Worm (Caenorhabditis elegans) whole organism, L4 larva: ENCODE data around the gene aptf-4.

Experiments used
- D1046.2 ChIP-seq: fragments of 200-800 bp; sonication (Bioruptor generic); IDR thresholded peaks from 2 replicates; pipeline ENCODE4 v1.3.6; 2022; ENCODE audit warnings: missing genetic modification characterization, missing compliant biosample characterization
- F26F4.8 ChIP-seq: fragments of 200-800 bp; sonication (Bioruptor generic); conservative IDR thresholded peaks from 2 replicates; pipeline ENCODE4 v1.3.6; 2022; ENCODE audit warnings: missing genetic modification characterization, missing compliant biosample characterization
- F37D6.2 ChIP-seq: sonication (generic microtip); optimal IDR thresholded peaks from 2 replicates; lab custom pipeline; 2016; ENCODE audit warnings: mild to moderate bottlenecking, missing genetic modification characterization, missing compliant biosample characterization
- Y105C5A.15 ChIP-seq: fragments of 200-800 bp; sonication (Bioruptor generic); IDR thresholded peaks from 2 replicates; pipeline ENCODE4 v1.3.6; 2022; ENCODE audit warnings: missing genetic modification characterization, missing compliant biosample characterization
- Y75B8A.6 ChIP-seq: fragments of 200-800 bp; sonication (Bioruptor generic); IDR thresholded peaks from 2 replicates; pipeline ENCODE4 v1.3.6; 2022; ENCODE audit warnings: missing genetic modification reagents, missing genetic modification characterization, missing compliant biosample characterization
- aha-1 ChIP-seq: fragments of 150-350 bp; peaks from one replicate; lab custom pipeline; 2014; ENCODE audit warnings: missing biosample characterization, missing genetic modification characterization
- aly-2 ChIP-seq: sonication (generic microtip); optimal IDR thresholded peaks from 2 replicates; lab custom pipeline; 2018; ENCODE audit warnings: missing biosample characterization, missing genetic modification characterization
- arid-1 ChIP-seq: fragments of 200-800 bp; sonication (Bioruptor generic); conservative IDR thresholded peaks from 2 replicates; pipeline ENCODE4 v1.3.6; 2022; ENCODE audit warnings: missing genetic modification reagents, missing genetic modification characterization, missing compliant biosample characterization
- attf-4 ChIP-seq: sonication (generic microtip); optimal IDR thresholded peaks from 3 replicates; lab custom pipeline; 2017; ENCODE audit warnings: missing biosample characterization, missing genetic modification characterization
- ceh-32 ChIP-seq: sonication (generic microtip); optimal IDR thresholded peaks from 2 replicates; lab custom pipeline; 2016; ENCODE audit warnings: mild to moderate bottlenecking, missing genetic modification characterization, missing compliant biosample characterization; ENCODE audit not compliant: poor library complexity
- ceh-44 ChIP-seq: fragments of 200-800 bp; sonication (Bioruptor generic); IDR thresholded peaks from 2 replicates; pipeline ENCODE4 v1.3.6; 2022; ENCODE audit warnings: missing genetic modification reagents, missing genetic modification characterization, missing compliant biosample characterization
- ces-1 ChIP-seq: fragments of 150-350 bp; sonication (generic microtip); optimal IDR thresholded peaks from 4 replicates; lab custom pipeline; 2014; ENCODE audit warnings: missing biosample characterization, missing genetic modification reagents, missing genetic modification characterization
- daf-8 ChIP-seq: fragments of 200-800 bp; sonication (Bioruptor generic); IDR thresholded peaks from 2 replicates; pipeline ENCODE4 v1.3.6; 2022; ENCODE audit warnings: missing genetic modification characterization, missing compliant biosample characterization
- dmd-9 ChIP-seq: fragments of 200-800 bp; sonication (Bioruptor generic); IDR thresholded peaks from 2 replicates; pipeline ENCODE4 v1.3.6; 2022; ENCODE audit warnings: missing genetic modification reagents, missing genetic modification characterization, missing compliant biosample characterization
- dpl-1 ChIP-seq: fragments of 150-350 bp; optimal IDR thresholded peaks from 2 replicates; lab custom pipeline; 2014; ENCODE audit warnings: missing biosample characterization, missing genetic modification reagents, missing genetic modification characterization
- dve-1 ChIP-seq: sonication (generic microtip); optimal IDR thresholded peaks from 2 replicates; lab custom pipeline; 2017; ENCODE audit warnings: antibody characterized with exemption, mild to moderate bottlenecking, missing genetic modification characterization, missing compliant biosample characterization; ENCODE audit not compliant: insufficient read depth
- egl-43 ChIP-seq: fragments of 200-800 bp; sonication (Bioruptor generic); IDR thresholded peaks from 2 replicates; pipeline ENCODE4 v1.3.6; 2022; ENCODE audit warnings: missing genetic modification reagents, missing genetic modification characterization, missing compliant biosample characterization
- fkh-10 ChIP-seq: fragments of 150-350 bp; optimal IDR thresholded peaks from 2 replicates; lab custom pipeline; 2014; ENCODE audit warnings: missing biosample characterization, missing genetic modification reagents, missing genetic modification characterization
- hif-1 ChIP-seq, 2 experiments: sonication (generic microtip); optimal IDR thresholded peaks; 2 replicates each; lab custom pipeline; 2016 to 2017; ENCODE audit warnings: missing compliant biosample characterization in 2 of 2, missing genetic modification characterization in 2 of 2, missing genetic modification reagents in 2 of 2, missing genotype in 2 of 2, mild to moderate bottlenecking in 1 of 2
- hlh-11 ChIP-seq: fragments of 200-800 bp; sonication (Bioruptor generic); optimal IDR thresholded peaks from 2 replicates; lab custom pipeline; 2018; ENCODE audit warnings: mild to moderate bottlenecking, missing genetic modification characterization, missing compliant biosample characterization
- hlh-30 ChIP-seq: sonication (generic microtip); optimal IDR thresholded peaks from 2 replicates; lab custom pipeline; 2017; ENCODE audit warnings: antibody characterized with exemption, mild to moderate bottlenecking, missing genetic modification characterization, missing compliant biosample characterization; ENCODE audit not compliant: insufficient read depth
- lim-7 ChIP-seq: fragments of 200-800 bp; sonication (Bioruptor generic); IDR thresholded peaks from 2 replicates; pipeline ENCODE4 v1.3.6; 2022; ENCODE audit warnings: missing genetic modification characterization, missing compliant biosample characterization
- lin-15B ChIP-seq: fragments of 150-350 bp; sonication (generic microtip); optimal IDR thresholded peaks from 3 replicates; lab custom pipeline; 2014; ENCODE audit warnings: missing biosample characterization, missing genetic modification characterization
- lin-29 ChIP-seq: fragments of 200-800 bp; sonication (Bioruptor generic); IDR thresholded peaks from 2 replicates; pipeline ENCODE4 v1.3.6; 2022; ENCODE audit warnings: missing genetic modification reagents, missing genetic modification characterization, missing compliant biosample characterization
- lin-38 ChIP-seq: fragments of 200-800 bp; sonication (Bioruptor generic); IDR thresholded peaks from 2 replicates; pipeline ENCODE4 v1.3.6; 2022; ENCODE audit warnings: missing genetic modification reagents, missing genetic modification characterization, missing compliant biosample characterization
- lir-3 ChIP-seq: sonication (generic microtip); optimal IDR thresholded peaks from 2 replicates; lab custom pipeline; 2016; ENCODE audit warnings: mild to moderate bottlenecking, missing genetic modification characterization, missing compliant biosample characterization
- lsy-2 ChIP-seq, 2 experiments: fragments of 150-350 bp in 1 of 2; sonication (generic microtip) in 1 of 2; optimal IDR thresholded peaks; 2 replicates each; lab custom pipeline; 2014 to 2017; ENCODE audit warnings: missing biosample characterization in 2 of 2, missing genetic modification characterization in 2 of 2
- madf-5 ChIP-seq, 2 experiments: fragments of 200-800 bp; sonication (Bioruptor generic); IDR thresholded peaks; 2 replicates each; pipeline ENCODE4 v1.3.6; 2022; ENCODE audit warnings: missing compliant biosample characterization in 2 of 2, missing genetic modification characterization in 2 of 2
- mdl-1 ChIP-seq, 2 experiments: fragments of 150-350 bp in 1 of 2; sonication (generic microtip) in 1 of 2; optimal IDR thresholded peaks; 2 replicates each; lab custom pipeline; 2014 to 2017; ENCODE audit warnings: missing biosample characterization in 2 of 2, missing genetic modification characterization in 2 of 2
- mes-2 ChIP-seq: sonication (generic microtip); optimal IDR thresholded peaks from 2 replicates; lab custom pipeline; 2016; ENCODE audit warnings: missing genotype, mild to moderate bottlenecking, missing genetic modification characterization, missing compliant biosample characterization; ENCODE audit not compliant: poor library complexity, severe bottlenecking
- nhr-11 ChIP-seq: fragments of 150-350 bp; optimal IDR thresholded peaks from 2 replicates; lab custom pipeline; 2014; ENCODE audit warnings: missing biosample characterization, missing genetic modification characterization
- nhr-111 ChIP-seq: fragments of 200-800 bp; sonication (Bioruptor generic); optimal IDR thresholded peaks from 2 replicates; lab custom pipeline; 2018; ENCODE audit warnings: mild to moderate bottlenecking, missing genetic modification characterization, missing compliant biosample characterization
- nhr-237 ChIP-seq: sonication (generic microtip); optimal IDR thresholded peaks from 2 replicates; lab custom pipeline; 2017; ENCODE audit warnings: missing biosample characterization, missing genetic modification characterization
- nhr-25 ChIP-seq: sonication (generic microtip); optimal IDR thresholded peaks from 2 replicates; lab custom pipeline; 2017; ENCODE audit warnings: missing genetic modification characterization, mild to moderate bottlenecking, missing compliant biosample characterization, antibody characterized with exemption, moderate library complexity, borderline replicate concordance; ENCODE audit not compliant: insufficient read depth
- nhr-6 ChIP-seq: fragments of 150-350 bp; optimal IDR thresholded peaks from 2 replicates; lab custom pipeline; 2014; ENCODE audit warnings: missing biosample characterization, missing genetic modification characterization
- nhr-76 ChIP-seq: fragments of 150-350 bp; optimal IDR thresholded peaks from 2 replicates; lab custom pipeline; 2014; ENCODE audit warnings: missing biosample characterization, missing genetic modification characterization
- pha-4 ChIP-seq, 2 experiments: fragments of 150-350 bp in 1 of 2; fragments of 200-800 bp in 1 of 2; sonication (Bioruptor generic) in 1 of 2; IDR thresholded peaks in 1 of 2; optimal IDR thresholded peaks in 1 of 2; 2 replicates each; pipeline versions ENCODE4 v1.3.6 to Lab custom; 2014 to 2022; ENCODE audit warnings: missing genetic modification characterization in 2 of 2, missing genetic modification reagents in 2 of 2, missing biosample characterization in 1 of 2, missing compliant biosample characterization in 1 of 2
- rbr-2 ChIP-seq: sonication (generic microtip); optimal IDR thresholded peaks from 2 replicates; lab custom pipeline; 2016; ENCODE audit warnings: missing genotype, missing genetic modification characterization, missing compliant biosample characterization
- set-16 ChIP-seq: fragments of 200-800 bp; sonication (Bioruptor generic); IDR thresholded peaks from 2 replicates; pipeline ENCODE4 v1.3.6; 2022; ENCODE audit warnings: missing genetic modification reagents, missing genetic modification characterization, missing compliant biosample characterization
- spr-3 ChIP-seq: fragments of 200-800 bp; sonication (Bioruptor generic); optimal IDR thresholded peaks from 2 replicates; lab custom pipeline; 2018; ENCODE audit warnings: mild to moderate bottlenecking, missing genetic modification characterization, missing compliant biosample characterization
- unc-130 ChIP-seq: sonication (generic microtip); optimal IDR thresholded peaks from 2 replicates; lab custom pipeline; 2016; ENCODE audit warnings: missing genetic modification reagents, missing genetic modification characterization, missing compliant biosample characterization
- unc-62 ChIP-seq, 3 experiments: fragments of 150-350 bp in 1 of 3; sonication (generic microtip); optimal IDR thresholded peaks in 2 of 3; peaks in 1 of 3; 1 replicate in 1 of 3; 2 replicates in 2 of 3; lab custom pipeline; 2014 to 2017; ENCODE audit warnings: missing biosample characterization in 3 of 3, missing genetic modification characterization in 3 of 3, missing genetic modification reagents in 3 of 3, missing genotype in 1 of 3
- zfp-3 ChIP-seq: fragments of 200-800 bp; sonication (Bioruptor generic); conservative IDR thresholded peaks from 2 replicates; pipeline ENCODE4 v1.3.6; 2022; ENCODE audit warnings: missing genetic modification reagents, missing genetic modification characterization, missing compliant biosample characterization
- zip-11 ChIP-seq: fragments of 200-800 bp; sonication (Bioruptor generic); IDR thresholded peaks from 2 replicates; pipeline ENCODE4 v1.3.6; 2022; ENCODE audit warnings: missing genetic modification characterization, missing compliant biosample characterization
- zip-2 ChIP-seq: fragments of 150-350 bp; optimal IDR thresholded peaks from 2 replicates; lab custom pipeline; 2014; ENCODE audit warnings: missing biosample characterization, missing genetic modification characterization

Gene aptf-4

ce11 chrII:8585036-8585627 lies 5.7 kb upstream of the aptf-4 start, which contains the start of gene F54C9.11 (continued):
- TF ChIP-seq dmd-9 (no peak), attf-4 (no peak), arid-1 (GFP tag; lab: Robert Waterston, UW) (no peak), zip-11 (no peak), hlh-11 (peak; percentile 65), nhr-6 (tag; lab: Kevin White, UChicago) (no peak), hlh-30 (peak; percentile 57)
- TF ChIP-seq, all 104 proteins: peak for 14

DNA sequence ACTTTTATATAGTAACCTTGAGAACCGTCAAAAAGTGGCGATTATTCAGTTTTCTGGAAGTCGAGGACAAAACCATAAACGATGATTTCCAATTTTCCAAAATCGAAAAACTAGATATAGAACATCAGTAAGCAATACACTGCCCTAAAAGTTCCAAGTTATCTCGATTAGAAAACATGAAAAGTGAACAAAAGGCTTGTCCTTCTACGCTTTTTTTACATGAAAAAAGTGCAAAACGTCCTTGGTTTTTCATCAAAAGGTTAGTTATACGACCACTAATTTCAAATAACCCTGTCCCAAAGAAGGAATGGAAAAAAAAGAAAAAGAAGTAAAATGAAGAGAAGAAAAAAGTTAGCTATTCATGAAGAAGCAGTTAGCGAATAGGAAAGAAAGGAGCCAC lies 4.9 kb upstream of the aptf-4 start:
- TF ChIP-seq nhr-25, result peak; percentile 51
- TF ChIP-seq F37D6.2 (tag; lab: Kevin White, UChicago), result no peak
- TF ChIP-seq mdl-1 (tag; optimal IDR thresholded peaks at IDR 0.05; lab: Kevin White, UChicago), result no peak
- peak; percentile 73 for TF ChIP-seq aha-1
- TF ChIP-seq, all 104 proteins: peak for 2

DNA sequence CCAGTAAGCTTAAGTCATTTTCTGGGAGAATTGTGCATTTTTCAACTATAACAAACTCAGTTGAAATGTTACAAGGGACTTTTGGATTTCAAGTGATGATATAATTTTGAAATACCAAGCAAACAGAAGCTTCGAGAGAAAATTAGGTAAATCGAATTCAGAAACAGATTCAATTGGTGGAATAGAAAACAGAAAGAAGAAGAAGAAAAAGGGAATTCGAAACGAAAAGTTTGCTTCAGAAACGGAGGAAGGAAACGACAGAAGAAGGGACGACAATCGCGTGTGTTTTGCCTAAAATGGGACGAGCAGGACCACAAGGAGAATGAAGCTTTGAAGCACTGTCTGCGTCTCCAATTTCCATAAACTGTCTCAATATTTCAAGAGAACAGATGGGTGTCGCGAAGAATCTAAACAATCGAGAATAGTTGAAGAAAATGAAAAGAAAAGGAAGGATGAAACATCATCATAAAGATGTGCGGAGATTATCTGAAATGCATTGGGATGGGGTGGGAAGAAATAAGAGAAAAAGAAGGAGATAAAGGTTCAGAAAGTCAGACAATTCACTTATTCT lies 3.0 kb upstream of the aptf-4 start:
- TF ChIP-seq zfp-3 (GFP tag; lab: Robert Waterston, UW) (no peak), ceh-32 (tag; lab: Kevin White, UChicago) (no peak), F26F4.8 (GFP tag; lab: Robert Waterston, UW) (no peak), ceh-44 (no peak), F37D6.2 (tag; lab: Kevin White, UChicago) (no peak), mes-2 (tag; lab: Kevin White, UChicago) (no peak), spr-3 (GFP tag; lab: Kevin White, UChicago) (no peak), hif-1 (tag; optimal IDR thresholded peaks at IDR 0.05; lab: Kevin White, UChicago) (no peak), daf-8 (GFP tag; lab: Robert Waterston, UW) (no peak), nhr-237 (no peak), madf-5 (GFP tag; IDR thresholded peaks at IDR 0.05; lab: Robert Waterston, UW) (no peak), nhr-76 (tag; lab: Kevin White, UChicago) (no peak), lir-3 (tag; lab: Kevin White, UChicago) (no peak), aly-2 (tag; lab: Kevin White, UChicago) (no peak), dpl-1 (GFP tag; lab: Kevin White, UChicago) (no peak), unc-130 (GFP tag; lab: Kevin White, UChicago) (no peak), nhr-111 (GFP tag; lab: Kevin White, UChicago) (no peak), fkh-10 (peak; percentile 26), zip-2 (tag; lab: Kevin White, UChicago) (no peak), dve-1 (tag; lab: Kevin White, UChicago) (peak; percentile 13), dmd-9 (no peak), lin-15B (tag; lab: Kevin White, UChicago) (no peak), set-16 (GFP tag; lab: Robert Waterston, UW) (no peak), lsy-2 (tag; optimal IDR thresholded peaks at IDR 0.05; lab: Kevin White, UChicago) (peak; percentile 8 to 14), Y105C5A.15 (GFP tag; lab: Robert Waterston, UW) (no peak), ces-1 (GFP tag; lab: Kevin White, UChicago) (peak; percentile 86), Y75B8A.6 (GFP tag; lab: Robert Waterston, UW) (no peak), lim-7 (GFP tag; lab: Robert Waterston, UW) (no peak), lin-29 (no peak), lin-38 (GFP tag; lab: Robert Waterston, UW) (no peak), pha-4 (GFP tag; IDR thresholded peaks at IDR 0.05; lab: Robert Waterston, UW) (no peak), pha-4 (tag; optimal IDR thresholded peaks at IDR 0.05; lab: Kevin White, UChicago) (no peak), D1046.2 (no peak), rbr-2 (no peak), nhr-11 (no peak), unc-62 (GFP tag; optimal IDR thresholded peaks at IDR 0.05 in 1 of 2; lab: Kevin White, UChicago) (peak in 1 of 2 experiments; percentile 85), unc-62 (tag; optimal IDR thresholded peaks at IDR 0.05; lab: Kevin White, UChicago) (no peak), aha-1 (peak; percentile 94), egl-43 (GFP tag; lab: Robert Waterston, UW) (no peak), attf-4 (no peak)
